Fruit fly (Drosophila melanogaster) whole organism, embryonic: Measurements from ENCODE around the gene Sk2.

ENCODE experiments used
- Blimp-1 ChIP-seq: fragments of 200-800 bp; sonication (Bioruptor generic); optimal IDR thresholded peaks from 3 replicates; lab custom pipeline; 2018; ENCODE audit warnings: missing biosample characterization, missing genetic modification characterization, mild to moderate bottlenecking, moderate library complexity, missing genetic modification reagents
- CG10147 ChIP-seq: fragments of 200-800 bp; sonication (Bioruptor generic); optimal IDR thresholded peaks from 2 replicates; lab custom pipeline; 2019; ENCODE audit warnings: missing biosample characterization, mild to moderate bottlenecking, missing genetic modification characterization, moderate library complexity
- CG11723 ChIP-seq: fragments of 200-800 bp; sonication (Bioruptor generic); optimal IDR thresholded peaks from 2 replicates; lab custom pipeline; 2017; ENCODE audit warnings: missing biosample characterization, mild to moderate bottlenecking, missing genetic modification characterization
- CG12236 ChIP-seq: fragments of 200-800 bp; sonication (Bioruptor generic); optimal IDR thresholded peaks from 2 replicates; lab custom pipeline; 2016; ENCODE audit warnings: missing biosample characterization, missing genetic modification characterization
- CG12942 ChIP-seq: fragments of 200-800 bp; sonication (Bioruptor generic); optimal IDR thresholded peaks from 3 replicates; lab custom pipeline; 2016; ENCODE audit warnings: missing biosample characterization, missing genetic modification characterization
- CG14441 ChIP-seq: fragments of 200-800 bp; sonication (Bioruptor generic); IDR thresholded peaks from 2 replicates; pipeline ENCODE4 v1.3.6; 2022; ENCODE audit warnings: missing biosample characterization, missing genetic modification characterization
- CG15073 ChIP-seq: fragments of 200-800 bp; sonication (Bioruptor generic); optimal IDR thresholded peaks from 2 replicates; lab custom pipeline; 2016; ENCODE audit warnings: missing biosample characterization, missing genetic modification characterization
- CG15696 ChIP-seq: fragments of 200-800 bp; sonication (Bioruptor generic); optimal IDR thresholded peaks from 2 replicates; lab custom pipeline; 2019; ENCODE audit warnings: missing biosample characterization, mild to moderate bottlenecking, missing genetic modification characterization, moderate library complexity
- CG16815 ChIP-seq: fragments of 200-800 bp; sonication (Bioruptor generic); optimal IDR thresholded peaks from 3 replicates; lab custom pipeline; 2017; ENCODE audit warnings: missing biosample characterization, mild to moderate bottlenecking, missing genetic modification characterization
- CG17186 ChIP-seq: fragments of 200-800 bp; sonication (Bioruptor generic); optimal IDR thresholded peaks from 3 replicates; lab custom pipeline; 2017; ENCODE audit warnings: missing biosample characterization, missing genetic modification reagents, missing genetic modification characterization
- CG18599 ChIP-seq: fragments of 200-800 bp; sonication (Bioruptor generic); optimal IDR thresholded peaks from 3 replicates; lab custom pipeline; 2017; ENCODE audit warnings: missing biosample characterization, missing genetic modification characterization, mild to moderate bottlenecking, moderate library complexity, missing genetic modification reagents
- CG43689 ChIP-seq: fragments of 200-800 bp; sonication (Bioruptor generic); IDR thresholded peaks from 2 replicates; pipeline ENCODE4 v1.3.6; 2022; ENCODE audit warnings: missing biosample characterization, missing genetic modification characterization
- CG7745 ChIP-seq: fragments of 200-800 bp; sonication (Bioruptor generic); optimal IDR thresholded peaks from 2 replicates; lab custom pipeline; 2018; ENCODE audit warnings: missing biosample characterization, mild to moderate bottlenecking, missing genetic modification characterization, moderate library complexity
- CG7928 ChIP-seq: fragments of 200-800 bp; sonication (Bioruptor generic); optimal IDR thresholded peaks from 2 replicates; lab custom pipeline; 2017; ENCODE audit warnings: missing biosample characterization, mild to moderate bottlenecking, missing genetic modification characterization
- CG9876 ChIP-seq: fragments of 200-800 bp; sonication (Bioruptor generic); optimal IDR thresholded peaks from 2 replicates; lab custom pipeline; 2016; ENCODE audit warnings: missing biosample characterization, missing genetic modification characterization
- CrebB ChIP-seq: fragments of 200-800 bp; sonication (Bioruptor generic); optimal IDR thresholded peaks from 3 replicates; lab custom pipeline; 2018; ENCODE audit warnings: missing biosample characterization, mild to moderate bottlenecking, missing genetic modification characterization
- Dref ChIP-seq: fragments of 200-800 bp; sonication (Bioruptor generic); IDR thresholded peaks from 2 replicates; pipeline ENCODE4 v1.3.6; 2022; ENCODE audit warnings: missing biosample characterization, missing genetic modification characterization
- Eip74EF ChIP-seq, 2 experiments: fragments of 200-800 bp in 1 of 2; fragments of >200 bp in 1 of 2; sonication (Bioruptor generic) in 1 of 2; optimal IDR thresholded peaks; 2 replicates each; lab custom pipeline; 2017 to 2019; ENCODE audit warnings: missing biosample characterization in 2 of 2, missing genetic modification characterization in 2 of 2, mild to moderate bottlenecking in 1 of 2, moderate library complexity in 1 of 2
- H2.0 ChIP-seq: fragments of 200-800 bp; sonication (Bioruptor generic); IDR thresholded peaks from 2 replicates; pipeline ENCODE4 v1.3.6; 2022; ENCODE audit warnings: missing biosample characterization, missing genetic modification characterization
- HLH54F ChIP-seq: fragments of 200-800 bp; sonication (Bioruptor generic); optimal IDR thresholded peaks from 3 replicates; lab custom pipeline; 2016; ENCODE audit warnings: missing biosample characterization, missing genetic modification characterization
- MBD-R2 ChIP-seq: fragments of 200-800 bp; sonication (Bioruptor generic); IDR thresholded peaks from 2 replicates; pipeline ENCODE4 v1.3.6; 2022; ENCODE audit warnings: missing biosample characterization, missing genetic modification characterization
- Mes4 ChIP-seq: fragments of 200-800 bp; sonication (Bioruptor generic); optimal IDR thresholded peaks from 2 replicates; lab custom pipeline; 2016; ENCODE audit warnings: missing biosample characterization, missing genetic modification characterization
- NK7.1 ChIP-seq: fragments of 200-800 bp; sonication (Bioruptor generic); optimal IDR thresholded peaks from 3 replicates; lab custom pipeline; 2016; ENCODE audit warnings: missing biosample characterization, missing genetic modification characterization
- PHDP ChIP-seq: fragments of 200-800 bp; sonication (Bioruptor generic); optimal IDR thresholded peaks from 3 replicates; lab custom pipeline; 2018; ENCODE audit warnings: missing biosample characterization, mild to moderate bottlenecking, missing genetic modification characterization, moderate library complexity
- abd-A ChIP-seq: fragments of 200-800 bp; sonication (Bioruptor generic); optimal IDR thresholded peaks from 3 replicates; lab custom pipeline; 2019; ENCODE audit warnings: missing biosample characterization, mild to moderate bottlenecking, missing genetic modification characterization, moderate library complexity
- ash1 ChIP-seq: fragments of 200-800 bp; sonication (Bioruptor generic); optimal IDR thresholded peaks from 2 replicates; lab custom pipeline; 2018; ENCODE audit warnings: missing biosample characterization, mild to moderate bottlenecking, missing genetic modification characterization
- cas ChIP-seq: fragments of 200-800 bp; sonication (Bioruptor generic); IDR thresholded peaks from 2 replicates; pipeline ENCODE4 v1.3.6; 2022; ENCODE audit warnings: missing biosample characterization, missing genetic modification characterization
- crol ChIP-seq: fragments of 200-800 bp; sonication (Bioruptor generic); IDR thresholded peaks from 2 replicates; pipeline ENCODE4 v1.3.6; 2022; ENCODE audit warnings: missing biosample characterization, missing genetic modification characterization
- emc ChIP-seq: fragments of 200-800 bp; sonication (Bioruptor generic); optimal IDR thresholded peaks from 2 replicates; lab custom pipeline; 2016; ENCODE audit warnings: missing biosample characterization, missing genetic modification characterization
- ems ChIP-seq: fragments of 200-800 bp; sonication (Bioruptor generic); optimal IDR thresholded peaks from 3 replicates; lab custom pipeline; 2016; ENCODE audit warnings: missing biosample characterization, missing genetic modification characterization
- eve ChIP-seq, 2 experiments: fragments of >200 bp; optimal IDR thresholded peaks; 2 replicates each; lab custom pipeline; 2017; ENCODE audit warnings: missing biosample characterization in 2 of 2, missing genetic modification characterization in 2 of 2
- exex ChIP-seq: fragments of 200-800 bp; sonication (Bioruptor generic); optimal IDR thresholded peaks from 4 replicates; lab custom pipeline; 2018; ENCODE audit warnings: missing biosample characterization, mild to moderate bottlenecking, missing genetic modification characterization, moderate library complexity
- fd96Cb ChIP-seq: fragments of 200-800 bp; sonication (Bioruptor generic); optimal IDR thresholded peaks from 2 replicates; lab custom pipeline; 2018; ENCODE audit warnings: missing biosample characterization, mild to moderate bottlenecking, missing genetic modification characterization, moderate library complexity
- gcm ChIP-seq: fragments of 200-800 bp; sonication (Bioruptor generic); optimal IDR thresholded peaks from 2 replicates; lab custom pipeline; 2019; ENCODE audit warnings: missing biosample characterization, mild to moderate bottlenecking, missing genetic modification characterization, moderate library complexity
- h ChIP-seq: fragments of >200 bp; optimal IDR thresholded peaks from 2 replicates; lab custom pipeline; 2017
- kni ChIP-seq: fragments of 200-800 bp; sonication (Bioruptor generic); optimal IDR thresholded peaks from 3 replicates; lab custom pipeline; 2017; ENCODE audit warnings: mild to moderate bottlenecking, missing biosample characterization, missing genetic modification reagents, missing genetic modification characterization
- lilli ChIP-seq: fragments of 200-800 bp; sonication (Bioruptor generic); optimal IDR thresholded peaks from 3 replicates; lab custom pipeline; 2016; ENCODE audit warnings: missing biosample characterization, missing genetic modification characterization
- lola ChIP-seq, 3 experiments: fragments of >200 bp in 2 of 3; fragments of 200-800 bp in 1 of 3; sonication (Bioruptor generic) in 1 of 3; optimal IDR thresholded peaks; 2 replicates each; lab custom pipeline; 2017 to 2019; ENCODE audit warnings: missing biosample characterization in 3 of 3, missing genetic modification characterization in 3 of 3, mild to moderate bottlenecking in 1 of 3, moderate library complexity in 1 of 3
- maf-S ChIP-seq: fragments of 200-800 bp; sonication (Bioruptor generic); optimal IDR thresholded peaks from 2 replicates; lab custom pipeline; 2016; ENCODE audit warnings: missing biosample characterization, missing genetic modification characterization
- nerfin-2 ChIP-seq: fragments of 200-800 bp; sonication (Bioruptor generic); IDR thresholded peaks from 2 replicates; pipeline ENCODE4 v1.3.6; 2022; ENCODE audit warnings: missing biosample characterization, missing genetic modification characterization; ENCODE audit not compliant: partially characterized antibody
- otp ChIP-seq: fragments of 200-800 bp; sonication (Bioruptor generic); IDR thresholded peaks from 3 replicates; pipeline ENCODE4, ENCODE4 v1.3.6; 2022; ENCODE audit warnings: missing biosample characterization, missing genetic modification characterization
- pan ChIP-seq, 4 experiments: fragments of >200 bp in 3 of 4; fragments of 200-800 bp in 1 of 4; sonication (Bioruptor generic) in 1 of 4; optimal IDR thresholded peaks in 3 of 4; IDR thresholded peaks in 1 of 4; 2 replicates each; pipeline versions ENCODE4 v1.3.6 to Lab custom; 2017 to 2022; ENCODE audit warnings: missing biosample characterization in 2 of 4, missing genetic modification characterization in 2 of 4, mixed read lengths in 1 of 4
- pita ChIP-seq: fragments of 200-800 bp; sonication (Bioruptor generic); optimal IDR thresholded peaks from 2 replicates; lab custom pipeline; 2017; ENCODE audit warnings: missing biosample characterization, mild to moderate bottlenecking, missing genetic modification characterization
- rib ChIP-seq: fragments of 200-800 bp; sonication (Bioruptor generic); IDR thresholded peaks from 2 replicates; pipeline ENCODE4 v1.3.6; 2022; ENCODE audit warnings: missing biosample characterization, missing genetic modification characterization
- sim ChIP-seq: fragments of 200-800 bp; sonication (Bioruptor generic); IDR thresholded peaks from 2 replicates; pipeline ENCODE4 v1.3.6; 2022; ENCODE audit warnings: missing biosample characterization, missing genetic modification characterization
- tin ChIP-seq: fragments of 200-800 bp; sonication (Bioruptor generic); optimal IDR thresholded peaks from 3 replicates; lab custom pipeline; 2016; ENCODE audit warnings: missing biosample characterization, missing genetic modification characterization
- tx ChIP-seq: fragments of 200-800 bp; sonication (Bioruptor generic); optimal IDR thresholded peaks from 2 replicates; lab custom pipeline; 2016; ENCODE audit warnings: missing biosample characterization, missing genetic modification characterization
- unc-4 ChIP-seq: fragments of 200-800 bp; sonication (Bioruptor generic); IDR thresholded peaks from 2 replicates; pipeline ENCODE4 v1.3.6; 2022; ENCODE audit warnings: missing biosample characterization, missing genetic modification characterization; ENCODE audit not compliant: partially characterized antibody
- vfl ChIP-seq: fragments of 200-800 bp; sonication (Bioruptor generic); optimal IDR thresholded peaks from 2 replicates; lab custom pipeline; 2016; ENCODE audit warnings: missing biosample characterization, missing genetic modification characterization

Gene Sk2

dm6 chr3L:3083329-3084083 is 36.6 kb downstream of the Sk2 start (continued):
- TF ChIP-seq CG7745 (peak; percentile 71), Blimp-1 (GFP tag; lab: Kevin White, UChicago) (peak; percentile 71), cas (no peak), Eip74EF (GFP tag; optimal IDR thresholded peaks at IDR 0.05; lab: Kevin White, UChicago) (no peak), PHDP (tag; lab: Kevin White, UChicago) (no peak), CG15696 (tag; lab: Kevin White, UChicago) (peak; percentile 70), CG12236 (GFP tag; lab: Kevin White, UChicago) (peak; percentile 33), CrebB (peak; percentile 78), CG10147 (GFP tag; lab: Kevin White, UChicago) (no peak), emc (GFP tag; lab: Kevin White, UChicago) (no peak), vfl (no peak), Mes4 (GFP tag; lab: Kevin White, UChicago) (peak; percentile 50), CG14441 (peak; percentile 8; the same call in 1 of the 2 replicates), tx (no peak), CG43689 (no peak), CG11723 (GFP tag; lab: Kevin White, UChicago) (peak; percentile 43), h (lab: Kevin White, UChicago) (no peak), exex (tag; lab: Kevin White, UChicago) (peak; percentile 100), lola (GFP tag; optimal IDR thresholded peaks at IDR 0.05; lab: Kevin White, UChicago) (peak in 1 of 3 experiments; percentile 30), pan (optimal IDR thresholded peaks at IDR 0.05; lab: Kevin White, UChicago) (no peak), pan (GFP tag; optimal IDR thresholded peaks at IDR 0.05 in 1 of 2, IDR thresholded peaks at IDR 0.05 in 1 of 2) (peak in 1 of 2 experiments; percentile 11), nerfin-2 (no peak), pita (GFP tag; lab: Kevin White, UChicago) (no peak), unc-4 (GFP tag; lab: Robert Waterston, UW) (no peak), ash1 (GFP tag; lab: Kevin White, UChicago) (no peak), MBD-R2 (GFP tag; lab: Robert Waterston, UW) (no peak), lilli (GFP tag; lab: Kevin White, UChicago) (no peak), CG16815 (GFP tag; lab: Kevin White, UChicago) (no peak), NK7.1 (GFP tag; lab: Kevin White, UChicago) (peak; percentile 52), kni (GFP tag; lab: Kevin White, UChicago) (peak; percentile 88), ems (GFP tag; lab: Kevin White, UChicago) (no peak), fd96Cb (tag; lab: Kevin White, UChicago) (peak; percentile 3), H2.0 (GFP tag; lab: Robert Waterston, UW) (no peak), sim (GFP tag; lab: Robert Waterston, UW) (no peak), crol (GFP tag; lab: Robert Waterston, UW) (peak; percentile 97), abd-A (tag; lab: Kevin White, UChicago) (peak; percentile 19), otp (GFP tag; lab: Robert Waterston, UW) (peak; percentile 92), tin (no peak), CG9876 (GFP tag; lab: Kevin White, UChicago) (peak; percentile 46), rib (peak; percentile 63), HLH54F (no peak), eve (GFP tag; optimal IDR thresholded peaks at IDR 0.05; lab: Kevin White, UChicago) (peak in 1 of 2 experiments; percentile 77), CG7928 (GFP tag; lab: Kevin White, UChicago) (no peak), gcm (GFP tag; lab: Kevin White, UChicago) (no peak), CG17186 (GFP tag; lab: Kevin White, UChicago) (peak; percentile 37), CG18599 (GFP tag; lab: Kevin White, UChicago) (peak; percentile 86), CG12942 (no peak), Dref (GFP tag; lab: Robert Waterston, UW) (peak; percentile 49), CG15073 (GFP tag; lab: Kevin White, UChicago) (no peak), maf-S (GFP tag; lab: Kevin White, UChicago) (no peak)
